Worm (Caenorhabditis elegans) whole organism, young adult: Measurements from ENCODE around the gene cyp-14A3.

Source experiments
- B0035.1 ChIP-seq: sonication (generic microtip); optimal IDR thresholded peaks from 2 replicates; lab custom pipeline; 2016; ENCODE audit warnings: missing genetic modification characterization, mild to moderate bottlenecking, missing compliant biosample characterization, missing genotype, missing genetic modification reagents
- B0336.3 ChIP-seq: fragments of 200-800 bp; sonication (Bioruptor generic); IDR thresholded peaks from 2 replicates; pipeline ENCODE4 v1.3.6; 2022; ENCODE audit warnings: missing genetic modification characterization, missing compliant biosample characterization
- C06A6.2 ChIP-seq: fragments of 200-800 bp; sonication (Bioruptor generic); conservative IDR thresholded peaks from 2 replicates; pipeline ENCODE4 v1.3.6; 2022; ENCODE audit warnings: missing genetic modification characterization, missing compliant biosample characterization
- D2030.7 ChIP-seq: fragments of 200-800 bp; sonication (Bioruptor generic); IDR thresholded peaks from 2 replicates; pipeline ENCODE4 v1.3.6; 2022; ENCODE audit warnings: missing genetic modification reagents, missing genetic modification characterization, missing compliant biosample characterization
- F37B4.10 ChIP-seq: fragments of 200-800 bp; sonication (Bioruptor generic); IDR thresholded peaks from 2 replicates; pipeline ENCODE4 v1.3.6; 2022; ENCODE audit warnings: missing genetic modification characterization, missing compliant biosample characterization
- F57A8.1 ChIP-seq: fragments of 200-800 bp; sonication (Bioruptor generic); optimal IDR thresholded peaks from 2 replicates; lab custom pipeline; 2018; ENCODE audit warnings: mild to moderate bottlenecking, missing genetic modification characterization, moderate library complexity, missing compliant biosample characterization
- T07F8.4 ChIP-seq: sonication (generic microtip); optimal IDR thresholded peaks from 2 replicates; lab custom pipeline; 2016; ENCODE audit warnings: mild to moderate bottlenecking, missing genetic modification characterization, moderate library complexity, missing compliant biosample characterization
- T26A5.8 ChIP-seq: sonication (generic microtip); optimal IDR thresholded peaks from 2 replicates; lab custom pipeline; 2016; ENCODE audit warnings: missing genetic modification characterization, missing compliant biosample characterization
- Y53G8AR.9 ChIP-seq: fragments of 200-800 bp; sonication (Bioruptor generic); conservative IDR thresholded peaks from 2 replicates; pipeline ENCODE4 v1.3.6; 2022; ENCODE audit warnings: missing genetic modification reagents, missing genetic modification characterization, missing compliant biosample characterization
- Y56A3A.18 ChIP-seq: fragments of 200-800 bp; sonication (Bioruptor generic); IDR thresholded peaks from 2 replicates; pipeline ENCODE4 v1.3.6; 2022; ENCODE audit warnings: missing genetic modification reagents, missing genetic modification characterization, missing compliant biosample characterization
- Y95B8A.8 ChIP-seq: fragments of 200-800 bp; sonication (Bioruptor generic); IDR thresholded peaks from 2 replicates; pipeline ENCODE4 v1.3.6; 2022; ENCODE audit warnings: missing genetic modification reagents, missing genetic modification characterization, missing compliant biosample characterization
- bed-2 ChIP-seq: fragments of 200-800 bp; sonication (Bioruptor generic); IDR thresholded peaks from 2 replicates; pipeline ENCODE4 v1.3.6; 2022; ENCODE audit warnings: missing genetic modification reagents, missing genetic modification characterization, missing compliant biosample characterization
- ceh-91 ChIP-seq: fragments of 200-800 bp; sonication (Bioruptor generic); IDR thresholded peaks from 2 replicates; pipeline ENCODE4 v1.3.6; 2022; ENCODE audit warnings: missing genetic modification reagents, missing genetic modification characterization, missing compliant biosample characterization
- die-1 ChIP-seq: sonication (generic microtip); optimal IDR thresholded peaks from 2 replicates; lab custom pipeline; 2016; ENCODE audit warnings: missing genotype, mild to moderate bottlenecking, missing genetic modification characterization, missing compliant biosample characterization
- dox-1 ChIP-seq: fragments of 200-800 bp; sonication (Bioruptor generic); IDR thresholded peaks from 2 replicates; pipeline ENCODE4 v1.3.6; 2022; ENCODE audit warnings: missing genetic modification reagents, missing genetic modification characterization, missing compliant biosample characterization
- dpl-1 ChIP-seq: fragments of 150-350 bp; optimal IDR thresholded peaks from 2 replicates; lab custom pipeline; 2014; ENCODE audit warnings: missing biosample characterization, missing genetic modification reagents, missing genetic modification characterization
- efl-1 ChIP-seq: fragments of 150-350 bp; optimal IDR thresholded peaks from 2 replicates; lab custom pipeline; 2014; ENCODE audit warnings: missing biosample characterization, missing genetic modification reagents, missing genetic modification characterization
- fkh-3 ChIP-seq: sonication (generic microtip); optimal IDR thresholded peaks from 2 replicates; lab custom pipeline; 2016; ENCODE audit warnings: mild to moderate bottlenecking, missing genetic modification characterization, missing compliant biosample characterization
- let-607 ChIP-seq, 2 experiments: fragments of 200-800 bp in 1 of 2; sonication (Bioruptor generic) in 1 of 2; sonication (generic microtip) in 1 of 2; optimal IDR thresholded peaks; 2 replicates each; lab custom pipeline; 2016 to 2018; ENCODE audit warnings: mild to moderate bottlenecking in 2 of 2, missing compliant biosample characterization in 2 of 2, missing genetic modification characterization in 2 of 2, moderate library complexity in 2 of 2, missing genotype in 1 of 2
- lin-35 ChIP-seq, 3 experiments: fragments of 150-350 bp in 2 of 3; sonication (generic microtip) in 1 of 3; optimal IDR thresholded peaks; 2 replicates each; lab custom pipeline; 2014 to 2018; ENCODE audit warnings: missing biosample characterization in 3 of 3, missing genetic modification characterization in 3 of 3, missing genetic modification reagents in 3 of 3
- lin-40 ChIP-seq: sonication (generic microtip); optimal IDR thresholded peaks from 2 replicates; lab custom pipeline; 2016; ENCODE audit warnings: missing genetic modification characterization, mild to moderate bottlenecking, missing compliant biosample characterization, missing genotype, missing genetic modification reagents
- lin-54 ChIP-seq: fragments of 200-800 bp; sonication (Bioruptor generic); optimal IDR thresholded peaks from 2 replicates; lab custom pipeline; 2018; ENCODE audit warnings: mild to moderate bottlenecking, missing genetic modification characterization, missing compliant biosample characterization
- lsl-1 ChIP-seq: fragments of 200-800 bp; sonication (Bioruptor generic); optimal IDR thresholded peaks from 2 replicates; lab custom pipeline; 2018; ENCODE audit warnings: mild to moderate bottlenecking, missing genetic modification characterization, moderate library complexity, missing compliant biosample characterization
- madf-3 ChIP-seq: fragments of 200-800 bp; sonication (Bioruptor generic); IDR thresholded peaks from 2 replicates; pipeline ENCODE4 v1.3.6; 2022; ENCODE audit warnings: missing genetic modification reagents, missing genetic modification characterization, missing compliant biosample characterization
- madf-6 ChIP-seq: fragments of 200-800 bp; sonication (Bioruptor generic); IDR thresholded peaks from 2 replicates; pipeline ENCODE4 v1.3.6; 2022; ENCODE audit warnings: missing genetic modification reagents, missing genetic modification characterization, missing compliant biosample characterization
- madf-8 ChIP-seq: fragments of 200-800 bp; sonication (Bioruptor generic); conservative IDR thresholded peaks from 2 replicates; pipeline ENCODE4 v1.3.6; 2022; ENCODE audit warnings: missing genetic modification reagents, missing genetic modification characterization, missing compliant biosample characterization
- nfya-2 ChIP-seq: fragments of 200-800 bp; sonication (Bioruptor generic); IDR thresholded peaks from 2 replicates; pipeline ENCODE4 v1.3.6; 2022; ENCODE audit warnings: missing genetic modification reagents, missing genetic modification characterization, missing compliant biosample characterization
- nfyb-1 ChIP-seq: fragments of 200-800 bp; sonication (Bioruptor generic); IDR thresholded peaks from 2 replicates; pipeline ENCODE4 v1.3.6; 2022; ENCODE audit warnings: missing genetic modification reagents, missing genetic modification characterization, missing compliant biosample characterization
- nhr-120 ChIP-seq: fragments of 200-800 bp; sonication (Bioruptor generic); IDR thresholded peaks from 2 replicates; pipeline ENCODE4 v1.3.6; 2022; ENCODE audit warnings: missing genetic modification characterization, missing compliant biosample characterization
- nhr-179 ChIP-seq: sonication (generic microtip); optimal IDR thresholded peaks from 2 replicates; lab custom pipeline; 2016; ENCODE audit warnings: mild to moderate bottlenecking, missing genetic modification characterization, missing compliant biosample characterization
- nhr-90 ChIP-seq: sonication (generic microtip); optimal IDR thresholded peaks from 2 replicates; lab custom pipeline; 2016; ENCODE audit warnings: missing genotype, mild to moderate bottlenecking, missing genetic modification characterization, missing compliant biosample characterization
- pha-4 ChIP-seq: fragments of 150-350 bp; sonication (generic microtip); optimal IDR thresholded peaks from 2 replicates; lab custom pipeline; 2014; ENCODE audit warnings: missing biosample characterization, missing genetic modification reagents, missing genetic modification characterization
- sdz-38 ChIP-seq: sonication (generic microtip); optimal IDR thresholded peaks from 2 replicates; lab custom pipeline; 2016; ENCODE audit warnings: missing genotype, missing genetic modification characterization, missing compliant biosample characterization
- snpc-1.3 ChIP-seq: sonication (generic microtip); optimal IDR thresholded peaks from 2 replicates; lab custom pipeline; 2017; ENCODE audit warnings: missing genetic modification characterization, mild to moderate bottlenecking, missing compliant biosample characterization, antibody characterized with exemption, moderate library complexity, missing genotype, missing genetic modification reagents; ENCODE audit not compliant: insufficient read depth
- snpc-3.4 ChIP-seq: sonication (generic microtip); optimal IDR thresholded peaks from 2 replicates; lab custom pipeline; 2017; ENCODE audit warnings: missing genetic modification characterization, mild to moderate bottlenecking, missing compliant biosample characterization, antibody characterized with exemption, moderate library complexity, missing genotype, missing genetic modification reagents
- ztf-26 ChIP-seq: sonication (generic microtip); optimal IDR thresholded peaks from 2 replicates; lab custom pipeline; 2017; ENCODE audit warnings: missing genetic modification characterization, missing compliant biosample characterization

The cyp-14A3 gene

ce11 chrX:13293023-13293422 is 19.0 kb upstream of the cyp-14A3 start (continued):
- TF ChIP-seq fkh-3 (tag; lab: Kevin White, UChicago) (no peak), nhr-90 (tag; lab: Kevin White, UChicago) (no peak), D2030.7 (peak; percentile 41; the same call in 1 of the 2 replicates), F57A8.1 (GFP tag; lab: Kevin White, UChicago) (no peak), madf-6 (GFP tag; lab: Robert Waterston, UW) (no peak)

ce11 chrX:13291506-13291905 is 17.5 kb upstream of the cyp-14A3 start, which contains the start of gene srd-38:
TSS of gene srd-38 (plus strand) at chrX:13291806.
- TF ChIP-seq nfyb-1 (GFP tag; lab: Robert Waterston, UW) = no peak
- no peak for TF ChIP-seq ceh-91 (GFP tag; lab: Robert Waterston, UW)
- no peak for TF ChIP-seq sdz-38 (tag; lab: Kevin White, UChicago)
- no peak for TF ChIP-seq Y56A3A.18 (GFP tag; lab: Robert Waterston, UW)
- TF ChIP-seq lin-35 (GFP tag; optimal IDR thresholded peaks at IDR 0.05; lab: Kevin White, UChicago) = no peak
- TF ChIP-seq bed-2 (GFP tag; lab: Robert Waterston, UW) = no peak
- no peak for TF ChIP-seq B0035.1 (tag; lab: Kevin White, UChicago)
- TF ChIP-seq nhr-179 (tag; lab: Kevin White, UChicago) = no peak
- no peak for TF ChIP-seq madf-3 (GFP tag; lab: Robert Waterston, UW)
- TF ChIP-seq let-607 (tag; optimal IDR thresholded peaks at IDR 0.05; lab: Kevin White, UChicago) = no peak
- no peak for TF ChIP-seq pha-4 (tag; lab: Kevin White, UChicago)
- no peak for TF ChIP-seq nhr-120 (GFP tag; lab: Robert Waterston, UW)
- TF ChIP-seq dox-1 (GFP tag; lab: Robert Waterston, UW) = no peak
- TF ChIP-seq lsl-1 (GFP tag; lab: Kevin White, UChicago) = no peak
- TF ChIP-seq madf-8 (GFP tag; lab: Robert Waterston, UW) = no peak
- no peak for TF ChIP-seq die-1 (tag; lab: Kevin White, UChicago)
- TF ChIP-seq Y53G8AR.9 (GFP tag; lab: Robert Waterston, UW) = no peak
- no peak for TF ChIP-seq T07F8.4 (tag; lab: Kevin White, UChicago)
- no peak for TF ChIP-seq snpc-1.3
- no peak for TF ChIP-seq F37B4.10 (GFP tag; lab: Robert Waterston, UW)

DNA sequence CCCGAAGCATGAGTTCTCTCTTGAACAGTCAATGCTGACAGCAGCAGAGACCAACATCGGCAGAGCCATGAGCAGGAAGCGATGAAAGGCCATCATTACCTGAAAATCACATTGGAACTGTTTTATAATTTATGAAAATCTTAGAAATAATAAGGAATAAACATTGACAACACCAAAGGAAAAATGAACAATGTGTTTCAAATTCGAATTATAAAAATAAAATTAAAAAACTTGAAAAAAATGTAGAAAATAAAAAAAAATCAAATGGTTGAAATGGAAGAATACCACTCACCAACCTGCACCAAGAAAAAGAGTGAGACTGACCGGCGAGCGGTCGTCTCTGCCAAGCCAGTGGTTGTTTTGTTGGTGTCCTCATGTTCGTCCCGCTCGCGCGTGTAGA is 16.5 kb upstream of the cyp-14A3 start, which contains the start of gene R04D3.3:
TSS of gene R04D3.3 (minus strand) at position 101 of the 400 bp plus-strand sequence.
- TF ChIP-seq Y56A3A.18 (GFP tag; lab: Robert Waterston, UW) = no peak
- no peak for TF ChIP-seq dpl-1 (GFP tag; lab: Kevin White, UChicago)
- TF ChIP-seq efl-1 = peak; percentile 61
- 0 out of 2 replicates have a peak, but pooled peaks have one; percentile 22 for TF ChIP-seq D2030.7
- TF ChIP-seq Y95B8A.8 = no peak
- TF ChIP-seq let-607 (tag; optimal IDR thresholded peaks at IDR 0.05; lab: Kevin White, UChicago) = no peak
- TF ChIP-seq C06A6.2 (GFP tag; lab: Robert Waterston, UW) = no peak
- no peak for TF ChIP-seq snpc-3.4 (tag; lab: Kevin White, UChicago)
- TF ChIP-seq, all 124 proteins: peak for 2

- TF ChIP-seq ztf-26 (tag; lab: Kevin White, UChicago) (no peak), T26A5.8 (tag; lab: Kevin White, UChicago) (no peak), B0336.3 (GFP tag; lab: Robert Waterston, UW) (no peak), lin-54 (no peak), nfya-2 (GFP tag; lab: Robert Waterston, UW) (no peak), lin-40 (tag; lab: Kevin White, UChicago) (no peak), B0035.1 (tag; lab: Kevin White, UChicago) (no peak)
Observed at ce11 chrX:13288715-13289114, 14.7 kb upstream of the cyp-14A3 start, which contains the start of gene R04D3.4. TSS of gene R04D3.4 (minus strand) at chrX:13288815.
